Fruit fly (Drosophila melanogaster) whole organism, embryonic: ENCODE data around the gene wdn.

Experiments used
- Adf1 ChIP-seq: fragments of 200-800 bp; sonication (Bioruptor generic); IDR thresholded peaks from 2 replicates; pipeline ENCODE4 v1.3.6; 2022; ENCODE audit warnings: missing biosample characterization, missing genetic modification characterization
- Blimp-1 ChIP-seq: fragments of 200-800 bp; sonication (Bioruptor generic); optimal IDR thresholded peaks from 3 replicates; lab custom pipeline; 2018; ENCODE audit warnings: missing biosample characterization, missing genetic modification characterization, mild to moderate bottlenecking, moderate library complexity, missing genetic modification reagents
- C15 ChIP-seq: fragments of 200-800 bp; sonication (Bioruptor generic); IDR thresholded peaks from 3 replicates; pipeline ENCODE4 v1.3.6; 2022; ENCODE audit warnings: missing biosample characterization, missing genetic modification characterization
- CG10147 ChIP-seq: fragments of 200-800 bp; sonication (Bioruptor generic); optimal IDR thresholded peaks from 2 replicates; lab custom pipeline; 2019; ENCODE audit warnings: missing biosample characterization, mild to moderate bottlenecking, missing genetic modification characterization, moderate library complexity
- CG10267 ChIP-seq: fragments of 200-800 bp; sonication (Bioruptor generic); optimal IDR thresholded peaks from 2 replicates; lab custom pipeline; 2018; ENCODE audit warnings: missing biosample characterization, mild to moderate bottlenecking, missing genetic modification characterization, moderate library complexity
- CG11456 ChIP-seq: fragments of 200-800 bp; sonication (Bioruptor generic); IDR thresholded peaks from 3 replicates; pipeline ENCODE4 v1.3.6; 2022; ENCODE audit warnings: missing biosample characterization, missing genetic modification characterization
- CG11695 ChIP-seq: fragments of 200-800 bp; sonication (Bioruptor generic); IDR thresholded peaks from 3 replicates; pipeline ENCODE4 v1.3.6; 2022; ENCODE audit warnings: missing biosample characterization, missing genetic modification characterization
- CG12155 ChIP-seq: fragments of 200-800 bp; sonication (Bioruptor generic); optimal IDR thresholded peaks from 3 replicates; lab custom pipeline; 2016; ENCODE audit warnings: missing biosample characterization, missing genetic modification characterization
- CG1233 ChIP-seq: fragments of 200-800 bp; sonication (Bioruptor generic); optimal IDR thresholded peaks from 4 replicates; lab custom pipeline; 2018; ENCODE audit warnings: missing biosample characterization, mild to moderate bottlenecking, missing genetic modification characterization
- CG12659 ChIP-seq: fragments of 200-800 bp; sonication (Bioruptor generic); optimal IDR thresholded peaks from 3 replicates; lab custom pipeline; 2017; ENCODE audit warnings: mild to moderate bottlenecking, missing biosample characterization, missing genetic modification reagents, missing genetic modification characterization
- CG14050 ChIP-seq: fragments of 200-800 bp; sonication (Bioruptor generic); IDR thresholded peaks from 3 replicates; pipeline ENCODE4 v1.3.6; 2022; ENCODE audit warnings: missing biosample characterization, missing genetic modification characterization
- CG14965 ChIP-seq: fragments of 200-800 bp; sonication (Bioruptor generic); optimal IDR thresholded peaks from 2 replicates; lab custom pipeline; 2016; ENCODE audit warnings: missing biosample characterization, missing genetic modification characterization, borderline replicate concordance
- CG16863 ChIP-seq: fragments of 200-800 bp; sonication (Bioruptor generic); optimal IDR thresholded peaks from 3 replicates; lab custom pipeline; 2016; ENCODE audit warnings: missing biosample characterization, missing genetic modification characterization
- CG18764 ChIP-seq: fragments of 200-800 bp; sonication (Bioruptor generic); optimal IDR thresholded peaks from 3 replicates; lab custom pipeline; 2016; ENCODE audit warnings: missing biosample characterization, missing genetic modification characterization
- CG2116 ChIP-seq: fragments of 200-800 bp; sonication (Bioruptor generic); optimal IDR thresholded peaks from 3 replicates; lab custom pipeline; 2018; ENCODE audit warnings: missing biosample characterization, mild to moderate bottlenecking, missing genetic modification characterization
- CG34376 ChIP-seq: fragments of 200-800 bp; sonication (Bioruptor generic); optimal IDR thresholded peaks from 2 replicates; lab custom pipeline; 2018; ENCODE audit warnings: missing biosample characterization, mild to moderate bottlenecking, missing genetic modification characterization
- CG4360 ChIP-seq: fragments of 200-800 bp; sonication (Bioruptor generic); IDR thresholded peaks from 2 replicates; pipeline ENCODE4 v1.3.6; 2022; ENCODE audit warnings: missing biosample characterization, missing genetic modification characterization
- CG6272 ChIP-seq: fragments of 200-800 bp; sonication (Bioruptor generic); IDR thresholded peaks from 2 replicates; pipeline ENCODE4 v1.3.6; 2022; ENCODE audit warnings: missing biosample characterization, missing genetic modification characterization
- CG6765 ChIP-seq: fragments of 200-800 bp; sonication (Bioruptor generic); optimal IDR thresholded peaks from 3 replicates; lab custom pipeline; 2017; ENCODE audit warnings: missing biosample characterization, mild to moderate bottlenecking, missing genetic modification characterization
- CG7271 ChIP-seq: fragments of 200-800 bp; sonication (Bioruptor generic); optimal IDR thresholded peaks from 2 replicates; lab custom pipeline; 2018; ENCODE audit warnings: missing biosample characterization, mild to moderate bottlenecking, missing genetic modification characterization, moderate library complexity
- CG7928 ChIP-seq: fragments of 200-800 bp; sonication (Bioruptor generic); optimal IDR thresholded peaks from 2 replicates; lab custom pipeline; 2017; ENCODE audit warnings: missing biosample characterization, mild to moderate bottlenecking, missing genetic modification characterization
- CG8944 ChIP-seq: fragments of 200-800 bp; sonication (Bioruptor generic); optimal IDR thresholded peaks from 3 replicates; lab custom pipeline; 2016; ENCODE audit warnings: missing biosample characterization, missing genetic modification characterization
- GATAe ChIP-seq: fragments of 200-800 bp; sonication (Bioruptor generic); conservative IDR thresholded peaks from 2 replicates; pipeline ENCODE4 v1.3.6; 2022; ENCODE audit warnings: missing biosample characterization, missing genetic modification characterization
- H2.0 ChIP-seq: fragments of 200-800 bp; sonication (Bioruptor generic); IDR thresholded peaks from 2 replicates; pipeline ENCODE4 v1.3.6; 2022; ENCODE audit warnings: missing biosample characterization, missing genetic modification characterization
- Mrtf ChIP-seq: fragments of 200-800 bp; sonication (Bioruptor generic); IDR thresholded peaks from 3 replicates; pipeline ENCODE4 v1.3.6; 2022; ENCODE audit warnings: missing biosample characterization, missing genetic modification characterization
- NC2α ChIP-seq: fragments of 200-800 bp; sonication (Bioruptor generic); optimal IDR thresholded peaks from 2 replicates; lab custom pipeline; 2016; ENCODE audit warnings: missing biosample characterization, missing genetic modification characterization
- NK7.1 ChIP-seq: fragments of 200-800 bp; sonication (Bioruptor generic); optimal IDR thresholded peaks from 3 replicates; lab custom pipeline; 2016; ENCODE audit warnings: missing biosample characterization, missing genetic modification characterization
- Oli ChIP-seq: fragments of 200-800 bp; sonication (Bioruptor generic); optimal IDR thresholded peaks from 2 replicates; lab custom pipeline; 2018; ENCODE audit warnings: missing biosample characterization, mild to moderate bottlenecking, missing genetic modification characterization, moderate library complexity
- Poxn ChIP-seq: fragments of 200-800 bp; sonication (Bioruptor generic); IDR thresholded peaks from 2 replicates; pipeline ENCODE4 v1.3.6; 2022; ENCODE audit warnings: missing biosample characterization, missing genetic modification characterization
- Sox100B ChIP-seq: fragments of 200-800 bp; sonication (Bioruptor generic); optimal IDR thresholded peaks from 3 replicates; lab custom pipeline; 2018; ENCODE audit warnings: missing biosample characterization, mild to moderate bottlenecking, missing genetic modification characterization
- Taf1 ChIP-seq: fragments of 200-800 bp; sonication (Bioruptor generic); IDR thresholded peaks from 2 replicates; pipeline ENCODE4 v1.3.6; 2022; ENCODE audit warnings: missing biosample characterization, missing genetic modification characterization
- amos ChIP-seq: fragments of 200-800 bp; sonication (Bioruptor generic); IDR thresholded peaks from 2 replicates; pipeline ENCODE4 v1.3.6; 2022; ENCODE audit warnings: missing biosample characterization, missing genetic modification characterization; ENCODE audit not compliant: partially characterized antibody
- ap ChIP-seq: fragments of 200-800 bp; sonication (Bioruptor generic); IDR thresholded peaks from 2 replicates; pipeline ENCODE4 v1.3.6; 2022; ENCODE audit warnings: missing biosample characterization, missing genetic modification characterization
- bbx ChIP-seq: fragments of 200-800 bp; sonication (Bioruptor generic); IDR thresholded peaks from 2 replicates; pipeline ENCODE4 v1.3.6; 2022; ENCODE audit warnings: missing biosample characterization, missing genetic modification characterization; ENCODE audit not compliant: partially characterized antibody
- cas ChIP-seq: fragments of 200-800 bp; sonication (Bioruptor generic); IDR thresholded peaks from 2 replicates; pipeline ENCODE4 v1.3.6; 2022; ENCODE audit warnings: missing biosample characterization, missing genetic modification characterization
- ci ChIP-seq: fragments of 200-800 bp; sonication (Bioruptor generic); IDR thresholded peaks from 3 replicates; pipeline ENCODE4 v1.3.6; 2022; ENCODE audit warnings: missing biosample characterization, missing genetic modification characterization
- eve ChIP-seq, 2 experiments: fragments of >200 bp; optimal IDR thresholded peaks; 2 replicates each; lab custom pipeline; 2017; ENCODE audit warnings: missing biosample characterization in 2 of 2, missing genetic modification characterization in 2 of 2
- gcm ChIP-seq: fragments of 200-800 bp; sonication (Bioruptor generic); optimal IDR thresholded peaks from 2 replicates; lab custom pipeline; 2019; ENCODE audit warnings: missing biosample characterization, mild to moderate bottlenecking, missing genetic modification characterization, moderate library complexity
- gem ChIP-seq: fragments of 200-800 bp; sonication (Bioruptor generic); optimal IDR thresholded peaks from 2 replicates; lab custom pipeline; 2019; ENCODE audit warnings: missing biosample characterization, mild to moderate bottlenecking, missing genetic modification characterization, moderate library complexity
- hkb ChIP-seq, 2 experiments: fragments of 200-800 bp in 1 of 2; fragments of >200 bp in 1 of 2; sonication (Bioruptor generic) in 1 of 2; IDR thresholded peaks in 1 of 2; optimal IDR thresholded peaks in 1 of 2; 2 replicates each; pipeline versions ENCODE4 v1.3.6 to Lab custom; 2017 to 2022; ENCODE audit warnings: missing biosample characterization in 1 of 2, missing genetic modification characterization in 1 of 2
- odd ChIP-seq: fragments of 200-800 bp; sonication (Bioruptor generic); optimal IDR thresholded peaks from 2 replicates; lab custom pipeline; 2017; ENCODE audit warnings: missing biosample characterization, mild to moderate bottlenecking, missing genetic modification characterization
- ro ChIP-seq: fragments of 200-800 bp; sonication (Bioruptor generic); IDR thresholded peaks from 2 replicates; pipeline ENCODE4 v1.3.6; 2022; ENCODE audit warnings: missing biosample characterization, missing genetic modification characterization
- tll ChIP-seq, 2 experiments: fragments of 200-800 bp in 1 of 2; fragments of >200 bp in 1 of 2; sonication (Bioruptor generic) in 1 of 2; optimal IDR thresholded peaks; 2 replicates each; lab custom pipeline; 2017 to 2019; ENCODE audit warnings: missing biosample characterization in 2 of 2, missing genetic modification characterization in 2 of 2, mild to moderate bottlenecking in 1 of 2, moderate library complexity in 1 of 2
- tup ChIP-seq: fragments of 200-800 bp; sonication (Bioruptor generic); optimal IDR thresholded peaks from 2 replicates; lab custom pipeline; 2016; ENCODE audit warnings: missing biosample characterization, mild to moderate bottlenecking, missing genetic modification characterization, moderate library complexity
- z ChIP-seq: fragments of 200-800 bp; sonication (Bioruptor generic); IDR thresholded peaks from 3 replicates; pipeline ENCODE4 v1.3.6; 2022; ENCODE audit warnings: missing biosample characterization, missing genetic modification characterization
- zfh1 ChIP-seq: fragments of 200-800 bp; sonication (Bioruptor generic); IDR thresholded peaks from 3 replicates; pipeline ENCODE4 v1.3.6; 2022; ENCODE audit warnings: missing biosample characterization, missing genetic modification characterization

Gene wdn

dm6 chr3R:28819555-28820305 is 8.6 kb upstream of the wdn start, which contains the start of the genes CG1523 and CG1647 (continued):
- TF ChIP-seq ci (GFP tag; lab: Robert Waterston, UW) (0 out of 3 replicates have a peak, but pooled peaks have one; percentile 53), CG16863 (peak; percentile 57), CG14965 (no peak), Mrtf (GFP tag; lab: Robert Waterston, UW) (peak; percentile 26; the same call in 1 of the 3 replicates), Poxn (GFP tag; lab: Robert Waterston, UW) (no peak), cas (no peak; the same call in 1 of the 2 replicates), NK7.1 (GFP tag; lab: Kevin White, UChicago) (no peak), H2.0 (GFP tag; lab: Robert Waterston, UW) (no peak), eve (GFP tag; optimal IDR thresholded peaks at IDR 0.05; lab: Kevin White, UChicago) (no peak), CG12155 (GFP tag; lab: Kevin White, UChicago) (peak; percentile 60)

DNA sequence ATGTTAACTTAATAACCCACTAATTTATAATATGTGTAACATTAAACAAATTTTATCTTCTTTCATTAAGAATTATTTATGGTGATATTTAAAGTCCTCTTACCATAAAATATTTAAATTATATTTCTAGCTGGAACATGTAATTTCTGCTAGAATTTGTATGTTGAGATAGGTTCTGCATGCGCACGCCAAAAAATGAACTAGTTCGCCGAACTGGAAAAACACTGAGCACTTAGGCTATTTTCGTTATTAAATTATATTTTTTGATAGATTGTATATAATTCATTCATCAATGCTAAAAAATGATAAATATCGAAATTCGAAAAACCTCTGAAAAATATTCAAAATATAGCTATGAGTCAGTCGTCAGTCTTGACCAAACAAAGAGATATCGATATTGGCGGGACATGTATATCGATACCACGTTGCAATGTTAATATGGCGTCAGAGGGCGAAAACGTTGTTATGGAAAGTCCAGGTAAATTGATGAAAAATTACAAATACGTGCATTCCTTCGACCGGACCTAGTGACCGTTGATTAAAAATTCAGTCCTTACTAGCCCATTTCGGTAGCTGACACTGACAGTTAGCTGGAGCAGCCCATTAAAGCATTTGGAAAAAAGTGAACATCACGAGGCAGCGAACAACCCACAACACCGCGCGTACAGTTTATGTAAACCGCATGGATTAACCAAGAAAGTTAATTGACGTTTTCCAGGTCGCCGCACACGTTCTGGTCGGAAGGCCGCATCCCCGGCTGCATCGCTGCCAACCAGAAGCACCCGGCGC is 734 bp upstream of the wdn start, which contains the start of gene Prp39:
Gene Prp39, plus strand, starts transcription at position 426 of the 789 bp plus-strand sequence.
- TF ChIP-seq Blimp-1 (GFP tag; lab: Kevin White, UChicago), result no peak
- no peak for TF ChIP-seq Sox100B
- TF ChIP-seq bbx (GFP tag; lab: Robert Waterston, UW), result peak; percentile 69
- peak; percentile 58 for TF ChIP-seq CG2116 (GFP tag; lab: Kevin White, UChicago)
- no peak for TF ChIP-seq CG8944
- TF ChIP-seq CG7271 (tag; lab: Kevin White, UChicago), result no peak
- no peak for TF ChIP-seq NC2α (GFP tag; lab: Kevin White, UChicago)
- TF ChIP-seq tll (GFP tag; optimal IDR thresholded peaks at IDR 0.05; lab: Kevin White, UChicago), result no peak
- TF ChIP-seq zfh1 (GFP tag; lab: Robert Waterston, UW), result 0 out of 3 replicates have a peak, but pooled peaks have one; percentile 38
- TF ChIP-seq Adf1 (GFP tag; lab: Robert Waterston, UW), result 0 out of 2 replicates have a peak, but pooled peaks have one; percentile 15
- TF ChIP-seq C15, result no peak
- no peak for TF ChIP-seq CG1233 (GFP tag; lab: Kevin White, UChicago)
- no peak for TF ChIP-seq CG6765 (GFP tag; lab: Kevin White, UChicago)
- TF ChIP-seq Oli (tag; lab: Kevin White, UChicago), result no peak
- no peak for TF ChIP-seq gem
- TF ChIP-seq ro (GFP tag; lab: Robert Waterston, UW), result no peak
- TF ChIP-seq CG18764 (GFP tag; lab: Kevin White, UChicago), result no peak
- no peak for TF ChIP-seq CG16863
- TF ChIP-seq CG7928 (GFP tag; lab: Kevin White, UChicago), result no peak
- TF ChIP-seq Taf1 (GFP tag; lab: Robert Waterston, UW), result 0 out of 2 replicates have a peak, but pooled peaks have one; percentile 20
- TF ChIP-seq z (GFP tag; lab: Robert Waterston, UW), result no peak
- no peak for TF ChIP-seq odd (GFP tag; lab: Kevin White, UChicago)
- no peak for TF ChIP-seq CG4360 (GFP tag; lab: Robert Waterston, UW)
- no peak for TF ChIP-seq CG14050 (GFP tag; lab: Robert Waterston, UW)
- TF ChIP-seq gcm, result no peak
- TF ChIP-seq CG10267 (tag; lab: Kevin White, UChicago), result peak; percentile 16
- TF ChIP-seq CG6272 (GFP tag; lab: Robert Waterston, UW), result 0 out of 2 replicates have a peak, but pooled peaks have one; percentile 9
- TF ChIP-seq CG12659 (GFP tag; lab: Kevin White, UChicago), result no peak
- no peak for TF ChIP-seq CG34376 (GFP tag; lab: Kevin White, UChicago)
- TF ChIP-seq ap (GFP tag; lab: Robert Waterston, UW), result no peak
- TF ChIP-seq CG11456, result 0 out of 3 replicates have a peak, but pooled peaks have one; percentile 47
- TF ChIP-seq amos, result peak; percentile 72
- TF ChIP-seq CG11695 (GFP tag; lab: Robert Waterston, UW), result no peak
- TF ChIP-seq tup (GFP tag; lab: Kevin White, UChicago), result no peak
- no peak for TF ChIP-seq hkb (optimal IDR thresholded peaks at IDR 0.05; lab: Kevin White, UChicago)
- TF ChIP-seq hkb (GFP tag; IDR thresholded peaks at IDR 0.05; lab: Robert Waterston, UW), result peak; percentile 42; the same call in 1 of the 2 replicates
- no peak for TF ChIP-seq CG10147 (GFP tag; lab: Kevin White, UChicago)
- no peak for TF ChIP-seq GATAe
